Worm (Caenorhabditis elegans) whole organism, L3 larva: ENCODE data around the gene ttr-21.

ENCODE experiments used
- ceh-16 ChIP-seq: sonication (generic microtip); optimal IDR thresholded peaks from 2 replicates; lab custom pipeline; 2017; ENCODE audit warnings: missing biosample characterization, missing genetic modification characterization
- nhr-28 ChIP-seq: fragments of 150-350 bp; optimal IDR thresholded peaks from 2 replicates; lab custom pipeline; 2014; ENCODE audit warnings: missing biosample characterization, missing genetic modification characterization
- nhr-76 ChIP-seq: fragments of 150-350 bp; sonication (generic microtip); optimal IDR thresholded peaks from 5 replicates; lab custom pipeline; 2014; ENCODE audit warnings: missing biosample characterization, missing genetic modification characterization
- unc-62 ChIP-seq: fragments of 150-350 bp; sonication (generic microtip); optimal IDR thresholded peaks from 4 replicates; lab custom pipeline; 2014; ENCODE audit warnings: missing biosample characterization, missing genetic modification reagents, missing genetic modification characterization

DNA sequence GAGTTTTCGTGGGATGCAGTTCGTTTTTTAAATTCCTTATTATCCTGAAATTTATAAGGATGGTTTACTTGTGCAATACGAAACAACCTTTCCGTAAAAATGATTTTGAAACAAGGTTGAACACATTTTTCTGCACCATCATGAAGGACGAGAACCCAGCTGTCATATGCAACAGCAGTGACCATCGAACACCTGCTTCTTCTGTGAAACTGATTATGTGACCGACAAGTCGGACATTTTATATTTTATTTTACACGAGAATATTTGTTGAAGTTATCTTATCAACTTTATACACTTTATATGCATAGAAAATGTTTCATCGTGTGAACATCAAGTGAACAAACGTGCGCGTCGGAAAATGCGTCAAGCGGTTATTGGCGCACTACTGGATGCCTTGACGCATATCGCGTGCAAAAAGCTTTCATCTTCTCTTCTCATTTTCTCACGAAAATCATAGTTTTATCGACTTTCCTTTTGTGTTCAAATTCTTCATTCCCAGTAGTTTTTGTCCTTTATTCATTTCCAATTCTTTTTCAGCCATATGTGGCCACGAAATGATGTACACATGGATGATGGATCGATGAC lies 35.3 kb downstream of the ttr-21 start, which contains the start of gene sel-10:
- no peak for TF ChIP-seq nhr-76 (tag; lab: Kevin White, UChicago)
- no peak for TF ChIP-seq unc-62 (GFP tag; lab: Kevin White, UChicago)
- no peak for TF ChIP-seq ceh-16 (tag; lab: Kevin White, UChicago)
- no peak for TF ChIP-seq nhr-28 (tag; lab: Kevin White, UChicago)
